Fruit fly (Drosophila melanogaster): ENCODE results near the gene Ost48.

Gene Ost48

DNA sequence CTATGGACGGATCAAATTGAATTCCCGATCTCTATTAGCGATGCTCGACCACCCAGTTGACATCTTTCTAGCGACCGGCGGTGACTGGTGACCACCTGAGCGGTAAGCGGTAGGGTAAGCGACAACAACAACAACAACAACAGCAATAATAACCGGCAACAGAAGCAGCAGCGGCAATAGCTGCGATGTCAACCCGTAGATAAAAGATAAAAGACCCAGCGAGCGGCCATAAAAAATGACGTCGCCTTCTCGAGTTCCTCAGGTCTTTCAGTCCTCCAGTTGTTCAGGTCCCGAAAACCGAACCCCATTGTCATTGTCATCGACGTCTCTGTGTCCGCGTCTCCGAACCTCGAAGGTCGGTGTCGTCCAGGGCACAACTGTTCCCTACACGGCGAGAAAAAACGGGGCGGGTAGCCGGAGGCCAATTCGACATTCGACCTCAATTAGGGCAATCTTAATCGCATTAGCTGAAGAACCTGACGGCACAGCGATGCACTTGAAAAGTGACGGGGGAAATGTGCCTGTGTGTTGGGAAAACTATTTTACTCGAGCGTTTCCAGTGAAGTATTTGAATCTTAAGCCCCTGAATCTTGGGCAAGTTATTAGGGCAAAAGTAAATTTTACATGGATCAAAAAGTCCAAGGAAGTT is 25.6 kb downstream of the Ost48 start:
- TF ChIP-seq noc (tag; optimal IDR thresholded peaks at IDR 0.05) = no peak

DNA sequence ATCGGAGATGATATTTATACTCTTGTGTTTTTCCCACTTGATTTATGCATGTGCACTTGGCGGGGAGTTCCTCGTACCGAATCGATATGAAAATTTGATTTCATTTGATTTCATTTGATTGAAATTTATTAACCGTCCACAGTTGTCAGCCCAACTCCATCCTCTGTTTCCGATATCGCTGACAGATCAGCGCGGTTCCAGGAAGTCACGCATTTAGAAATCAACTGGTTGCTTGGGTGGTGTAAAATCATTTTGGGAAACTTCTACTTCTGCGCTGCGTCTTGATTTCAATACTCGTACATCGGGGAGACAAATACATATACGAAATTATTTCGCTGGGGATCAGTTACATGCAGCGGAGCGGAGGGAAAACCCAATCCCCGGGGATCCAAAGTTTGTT is 26.8 kb downstream of the Ost48 start:
- TF ChIP-seq noc (tag; optimal IDR thresholded peaks at IDR 0.05) = no peak

DNA sequence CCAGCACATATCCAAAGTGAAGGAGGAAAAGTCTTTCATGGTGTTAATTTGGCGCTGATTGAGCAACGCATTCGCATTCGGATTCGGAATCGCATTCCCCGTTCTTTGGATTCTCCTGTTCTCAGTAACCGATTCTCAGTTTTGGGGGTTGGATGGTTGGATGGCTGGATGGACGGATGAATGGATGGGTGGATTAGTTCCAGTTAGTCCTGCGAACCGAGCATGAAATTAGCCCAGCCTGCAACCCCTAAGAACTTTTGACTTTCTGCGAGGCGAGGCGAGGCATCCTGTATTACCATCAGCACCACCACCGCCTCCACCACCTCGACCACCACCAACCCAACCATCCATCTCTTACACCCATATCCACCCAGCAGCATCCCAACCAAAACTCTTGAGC is 28.1 kb downstream of the Ost48 start:
- TF ChIP-seq noc (tag; optimal IDR thresholded peaks at IDR 0.05) = no peak

DNA sequence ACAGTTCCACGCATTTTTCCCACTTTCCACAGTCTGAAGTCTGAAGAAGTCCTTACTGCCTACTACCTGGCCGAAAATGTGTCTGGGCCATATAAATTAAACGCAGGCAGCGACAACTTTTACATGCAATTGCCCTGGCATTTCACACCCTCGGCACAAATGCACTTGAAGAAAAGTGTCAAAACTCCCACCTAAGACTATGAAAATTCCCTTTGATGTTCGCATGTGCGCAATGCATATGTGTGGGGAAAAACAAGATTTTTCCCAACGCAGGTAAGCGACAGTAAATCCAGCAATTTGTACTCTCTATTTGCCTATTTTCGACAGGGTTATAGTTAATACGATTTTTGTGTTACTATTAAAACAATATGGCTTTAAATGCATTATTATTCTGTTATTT is 28.9 kb downstream of the Ost48 start:
- no peak for TF ChIP-seq noc (tag; optimal IDR thresholded peaks at IDR 0.05)

dm6 chrX:9128012-9128280 is 30.4 kb downstream of the Ost48 start:
- no peak for TF ChIP-seq noc (tag; optimal IDR thresholded peaks at IDR 0.05)

- no peak for TF ChIP-seq noc (tag; optimal IDR thresholded peaks at IDR 0.05)
Measured at dm6 chrX:9127264-9128011, 30.9 kb downstream of the Ost48 start.

- TF ChIP-seq noc (tag; optimal IDR thresholded peaks at IDR 0.05) = no peak
Measured at dm6 chrX:9122492-9122891, 35.8 kb downstream of the Ost48 start.

dm6 chrX:9120828-9121754 is 37.2 kb downstream of the Ost48 start:
- TF ChIP-seq noc (tag; optimal IDR thresholded peaks at IDR 0.05) = no peak

DNA sequence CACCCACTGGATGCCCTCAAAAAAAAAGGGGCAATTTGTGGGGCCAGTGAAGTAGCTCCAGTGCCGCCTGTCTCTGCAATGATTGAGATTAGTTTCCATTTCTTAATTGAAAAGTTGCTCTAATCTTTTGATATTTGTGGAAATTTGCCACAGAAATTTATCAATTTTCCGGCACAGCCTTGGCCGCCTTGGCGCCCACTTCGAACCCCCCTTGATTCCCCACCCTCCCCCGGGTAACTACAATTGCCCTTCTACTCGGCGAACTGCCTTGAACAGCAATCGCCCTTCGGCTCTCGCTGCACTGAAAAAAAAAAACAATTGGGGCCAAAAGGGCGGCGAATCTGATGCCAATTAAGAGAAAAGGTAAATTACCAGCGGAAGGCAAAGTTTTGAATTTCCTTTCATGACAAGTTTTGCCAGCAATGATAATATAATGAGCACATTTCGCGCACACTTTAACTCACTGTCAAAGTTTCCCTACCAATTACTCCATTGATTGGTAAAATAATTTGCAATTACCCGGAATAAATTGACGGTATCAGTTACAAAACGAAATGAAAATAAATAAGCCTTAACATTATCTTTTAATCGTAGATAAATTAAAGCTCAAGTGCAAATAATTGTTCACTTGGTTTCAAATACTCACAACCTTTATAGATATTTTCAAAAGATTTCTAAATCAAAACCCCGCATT is 38.5 kb downstream of the Ost48 start:
- no peak for TF ChIP-seq noc (tag; optimal IDR thresholded peaks at IDR 0.05)

DNA sequence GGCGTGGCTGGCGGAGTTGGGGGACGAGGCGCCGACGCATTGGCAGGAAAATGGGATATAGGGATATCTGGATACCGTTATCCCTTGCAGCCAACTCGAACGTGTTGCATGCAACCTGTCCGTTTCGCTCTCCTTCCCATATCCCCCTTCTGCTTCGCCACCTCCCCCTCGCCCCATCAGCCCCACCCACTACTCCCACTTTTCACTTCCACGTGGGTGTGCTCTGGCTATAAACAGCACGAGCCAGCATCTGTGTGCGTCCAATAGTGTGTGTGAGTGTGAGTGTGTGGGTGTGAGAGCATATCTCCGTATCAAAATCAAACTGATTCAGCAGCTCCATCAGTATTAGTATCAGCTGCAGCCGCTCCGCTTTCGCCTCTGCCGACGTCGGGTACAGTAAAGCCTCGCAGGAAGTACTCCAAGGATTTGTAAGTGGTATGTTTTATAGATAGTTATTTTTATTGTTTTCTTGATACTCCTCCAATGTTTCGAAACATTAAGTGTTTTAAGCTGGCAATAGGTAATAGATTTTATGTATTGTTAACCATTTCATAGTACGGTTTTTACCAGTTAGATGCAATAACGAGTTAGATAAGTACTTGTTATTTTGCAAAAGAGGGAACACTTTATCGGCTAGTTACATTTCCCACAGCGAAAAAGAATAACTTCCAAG is 39.2 kb downstream of the Ost48 start:
- TF ChIP-seq noc (tag; optimal IDR thresholded peaks at IDR 0.05) = no peak

dm6 chrX:9117831-9118230 is 40.5 kb downstream of the Ost48 start:
- TF ChIP-seq noc (tag; optimal IDR thresholded peaks at IDR 0.05) = no peak

DNA sequence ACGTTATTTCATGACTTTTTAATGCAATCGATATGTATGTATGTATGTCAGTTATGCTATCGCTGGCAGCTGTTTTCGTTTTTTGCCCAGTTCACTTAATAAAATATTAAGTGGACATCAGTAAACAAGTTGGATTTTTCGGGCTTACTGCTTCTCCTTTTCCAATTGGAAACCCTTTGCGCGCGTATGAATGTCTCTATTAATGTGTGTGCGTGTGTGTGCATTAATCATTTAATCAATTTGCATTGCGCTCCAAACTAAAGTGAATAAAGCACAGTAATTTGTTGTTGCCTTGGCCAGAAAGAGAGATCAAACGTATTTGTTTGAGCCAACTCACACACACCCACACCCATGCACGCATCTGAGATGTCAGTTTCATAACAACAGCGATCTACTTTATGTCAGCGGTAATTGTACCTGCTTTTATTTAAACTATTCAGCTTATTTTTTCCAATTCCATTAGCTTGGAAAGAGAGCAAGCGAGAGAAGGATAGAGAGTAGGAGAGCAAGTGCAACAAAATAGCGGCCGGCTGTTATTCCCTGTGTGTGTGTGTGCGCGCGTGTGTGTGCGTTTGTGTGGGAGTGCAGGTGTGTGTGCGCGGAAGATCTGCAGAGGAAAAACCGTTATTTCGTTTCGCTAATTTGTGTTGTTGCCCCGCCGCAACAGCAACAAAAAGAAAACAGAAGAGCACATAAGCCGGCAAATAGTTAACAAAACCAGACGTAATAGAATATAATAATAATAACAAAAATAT is 48.0 kb downstream of the Ost48 start:
- TF ChIP-seq noc (tag; optimal IDR thresholded peaks at IDR 0.05) = no peak

dm6 chrX:9109072-9109844 is 49.1 kb downstream of the Ost48 start:
- TF ChIP-seq noc (tag; optimal IDR thresholded peaks at IDR 0.05) = no peak

dm6 chrX:9108387-9108786 is 49.9 kb downstream of the Ost48 start, which contains the start of gene AP-1gamma:
TSS of gene AP-1gamma (plus strand) at chrX:9108691.
- TF ChIP-seq noc (tag; optimal IDR thresholded peaks at IDR 0.05) = no peak
